Fruit fly (Drosophila melanogaster) whole organism, embryonic: Measurements from ENCODE around the gene CG33923.
A peak's percentile ranks its signal among the peaks of the same experiment; 100 is the strongest.

Source experiments
- ATbp ChIP-seq: fragments of 200-800 bp; sonication (Bioruptor generic); optimal IDR thresholded peaks from 2 replicates; lab custom pipeline; 2017; ENCODE audit warnings: missing biosample characterization, mild to moderate bottlenecking, missing genetic modification characterization, missing genetic modification reagents
- CG11456 ChIP-seq: fragments of 200-800 bp; sonication (Bioruptor generic); IDR thresholded peaks from 3 replicates; pipeline ENCODE4 v1.3.6; 2022; ENCODE audit warnings: missing biosample characterization, missing genetic modification characterization
- CG11504 ChIP-seq: fragments of 200-800 bp; sonication (Bioruptor generic); optimal IDR thresholded peaks from 3 replicates; lab custom pipeline; 2019; ENCODE audit warnings: missing biosample characterization, mild to moderate bottlenecking, missing genetic modification characterization, moderate library complexity
- CG11560 ChIP-seq: fragments of 200-800 bp; sonication (Bioruptor generic); IDR thresholded peaks from 3 replicates; pipeline ENCODE4 v1.3.6; 2022; ENCODE audit warnings: missing biosample characterization, missing genetic modification characterization
- CG12299 ChIP-seq: fragments of 200-800 bp; sonication (Bioruptor generic); optimal IDR thresholded peaks from 2 replicates; lab custom pipeline; 2018; ENCODE audit warnings: missing biosample characterization, mild to moderate bottlenecking, missing genetic modification characterization
- CG13424 ChIP-seq: fragments of 200-800 bp; sonication (Bioruptor generic); optimal IDR thresholded peaks from 2 replicates; lab custom pipeline; 2019; ENCODE audit warnings: missing biosample characterization, mild to moderate bottlenecking, missing genetic modification characterization, moderate library complexity
- CG16863 ChIP-seq: fragments of 200-800 bp; sonication (Bioruptor generic); optimal IDR thresholded peaks from 3 replicates; lab custom pipeline; 2016; ENCODE audit warnings: missing biosample characterization, missing genetic modification characterization
- CG17186 ChIP-seq: fragments of 200-800 bp; sonication (Bioruptor generic); optimal IDR thresholded peaks from 3 replicates; lab custom pipeline; 2017; ENCODE audit warnings: missing biosample characterization, missing genetic modification reagents, missing genetic modification characterization
- CG17612 ChIP-seq: fragments of 200-800 bp; sonication (Bioruptor generic); IDR thresholded peaks from 2 replicates; pipeline ENCODE4 v1.3.6; 2022; ENCODE audit warnings: missing biosample characterization, missing genetic modification characterization
- CG18599 ChIP-seq: fragments of 200-800 bp; sonication (Bioruptor generic); optimal IDR thresholded peaks from 3 replicates; lab custom pipeline; 2017; ENCODE audit warnings: missing biosample characterization, missing genetic modification characterization, mild to moderate bottlenecking, moderate library complexity, missing genetic modification reagents
- CG2120 ChIP-seq: fragments of 200-800 bp; sonication (Bioruptor generic); optimal IDR thresholded peaks from 3 replicates; lab custom pipeline; 2016; ENCODE audit warnings: missing biosample characterization, missing genetic modification characterization
- CG2678 ChIP-seq: fragments of 200-800 bp; sonication (Bioruptor generic); optimal IDR thresholded peaks from 3 replicates; lab custom pipeline; 2019; ENCODE audit warnings: missing biosample characterization, mild to moderate bottlenecking, missing genetic modification characterization, moderate library complexity
- CG32532 ChIP-seq: fragments of 200-800 bp; sonication (Bioruptor generic); IDR thresholded peaks from 2 replicates; pipeline ENCODE4 v1.3.6; 2022; ENCODE audit warnings: missing biosample characterization, missing genetic modification characterization
- CG4404 ChIP-seq: fragments of 200-800 bp; sonication (Bioruptor generic); IDR thresholded peaks from 2 replicates; pipeline ENCODE4 v1.3.6; 2022; ENCODE audit warnings: missing biosample characterization, missing genetic modification characterization
- CG6689 ChIP-seq: fragments of 200-800 bp; sonication (Bioruptor generic); IDR thresholded peaks from 2 replicates; pipeline ENCODE4 v1.3.6; 2022; ENCODE audit warnings: missing biosample characterization, missing genetic modification characterization
- CG6854 ChIP-seq: fragments of 200-800 bp; sonication (Bioruptor generic); optimal IDR thresholded peaks from 3 replicates; lab custom pipeline; 2017; ENCODE audit warnings: missing biosample characterization, mild to moderate bottlenecking, missing genetic modification characterization
- CG7357 ChIP-seq: fragments of 200-800 bp; sonication (Bioruptor generic); IDR thresholded peaks from 3 replicates; pipeline ENCODE4 v1.3.6; 2022; ENCODE audit warnings: missing biosample characterization, missing genetic modification characterization
- CG9215 ChIP-seq: fragments of 200-800 bp; sonication (Bioruptor generic); IDR thresholded peaks from 2 replicates; pipeline ENCODE4 v1.3.6; 2022; ENCODE audit warnings: missing biosample characterization, missing genetic modification characterization
- CG9932 ChIP-seq: fragments of 200-800 bp; sonication (Bioruptor generic); IDR thresholded peaks from 2 replicates; pipeline ENCODE4 v1.3.6; 2022; ENCODE audit warnings: missing biosample characterization, missing genetic modification characterization
- Dbx ChIP-seq: fragments of 200-800 bp; sonication (Bioruptor generic); IDR thresholded peaks from 3 replicates; pipeline ENCODE4 v1.3.6; 2022; ENCODE audit warnings: missing biosample characterization, missing genetic modification characterization
- HHEX ChIP-seq: fragments of 200-800 bp; sonication (Bioruptor generic); optimal IDR thresholded peaks from 3 replicates; lab custom pipeline; 2017; ENCODE audit warnings: missing biosample characterization, mild to moderate bottlenecking, missing genetic modification characterization, missing genetic modification reagents
- Hr51 ChIP-seq, 2 experiments: fragments of 200-800 bp; sonication (Bioruptor generic); optimal IDR thresholded peaks; 2 replicates in 1 of 2; 3 replicates in 1 of 2; lab custom pipeline; 2016 to 2018; ENCODE audit warnings: missing biosample characterization in 2 of 2, missing genetic modification characterization in 2 of 2, mild to moderate bottlenecking in 1 of 2, moderate library complexity in 1 of 2
- MBD-R2 ChIP-seq: fragments of 200-800 bp; sonication (Bioruptor generic); IDR thresholded peaks from 2 replicates; pipeline ENCODE4 v1.3.6; 2022; ENCODE audit warnings: missing biosample characterization, missing genetic modification characterization
- Med ChIP-seq: fragments of 200-800 bp; sonication (Bioruptor generic); peaks from one replicate; lab custom pipeline; 2016; ENCODE audit warnings: missing biosample characterization, missing genetic modification characterization, mild to moderate bottlenecking, inconsistent platforms, moderate library complexity
- Mrtf ChIP-seq: fragments of 200-800 bp; sonication (Bioruptor generic); IDR thresholded peaks from 3 replicates; pipeline ENCODE4 v1.3.6; 2022; ENCODE audit warnings: missing biosample characterization, missing genetic modification characterization
- Oli ChIP-seq: fragments of 200-800 bp; sonication (Bioruptor generic); optimal IDR thresholded peaks from 2 replicates; lab custom pipeline; 2018; ENCODE audit warnings: missing biosample characterization, mild to moderate bottlenecking, missing genetic modification characterization, moderate library complexity
- Optix ChIP-seq: fragments of 200-800 bp; sonication (Bioruptor generic); IDR thresholded peaks from 3 replicates; pipeline ENCODE4 v1.3.6; 2022; ENCODE audit warnings: missing biosample characterization, missing genetic modification characterization
- Ptx1 ChIP-seq: fragments of 200-800 bp; sonication (Bioruptor generic); IDR thresholded peaks from 2 replicates; pipeline ENCODE4 v1.3.6; 2022; ENCODE audit warnings: missing biosample characterization, missing genetic modification characterization
- Sox102F ChIP-seq: fragments of 200-800 bp; sonication (Bioruptor generic); optimal IDR thresholded peaks from 2 replicates; lab custom pipeline; 2018; ENCODE audit warnings: missing biosample characterization, mild to moderate bottlenecking, missing genetic modification characterization, moderate library complexity
- az2 ChIP-seq: fragments of 200-800 bp; sonication (Bioruptor generic); optimal IDR thresholded peaks from 3 replicates; lab custom pipeline; 2016; ENCODE audit warnings: missing biosample characterization, missing genetic modification characterization
- bab2 ChIP-seq: fragments of 200-800 bp; sonication (Bioruptor generic); optimal IDR thresholded peaks from 2 replicates; lab custom pipeline; 2016; ENCODE audit warnings: missing biosample characterization, missing genetic modification characterization
- bowl ChIP-seq: fragments of 200-800 bp; sonication (Bioruptor generic); IDR thresholded peaks from 2 replicates; pipeline ENCODE4 v1.3.6; 2022; ENCODE audit warnings: missing biosample characterization, missing genetic modification characterization
- da ChIP-seq: fragments of 200-800 bp; sonication (Bioruptor generic); optimal IDR thresholded peaks from 2 replicates; lab custom pipeline; 2016; ENCODE audit warnings: missing biosample characterization, missing genetic modification characterization
- dmrt99B ChIP-seq: fragments of 200-800 bp; sonication (Bioruptor generic); optimal IDR thresholded peaks from 2 replicates; lab custom pipeline; 2018; ENCODE audit warnings: missing biosample characterization, mild to moderate bottlenecking, missing genetic modification characterization, moderate library complexity
- dpn ChIP-seq, 2 experiments: fragments of 200-800 bp; sonication (Bioruptor generic); optimal IDR thresholded peaks; 3 replicates each; lab custom pipeline; 2016; ENCODE audit warnings: missing biosample characterization in 2 of 2, missing genetic modification characterization in 2 of 2
- jumu ChIP-seq: fragments of 200-800 bp; sonication (Bioruptor generic); optimal IDR thresholded peaks from 3 replicates; lab custom pipeline; 2016; ENCODE audit warnings: missing biosample characterization, missing genetic modification characterization
- ken ChIP-seq: fragments of 200-800 bp; sonication (Bioruptor generic); IDR thresholded peaks from 3 replicates; pipeline ENCODE4 v1.3.6; 2022; ENCODE audit warnings: missing biosample characterization, missing genetic modification characterization
- lmd ChIP-seq: fragments of 200-800 bp; sonication (Bioruptor generic); IDR thresholded peaks from 2 replicates; pipeline ENCODE4 v1.3.6; 2022; ENCODE audit warnings: missing biosample characterization, missing genetic modification characterization
- nau ChIP-seq: fragments of 200-800 bp; sonication (Bioruptor generic); optimal IDR thresholded peaks from 3 replicates; lab custom pipeline; 2017; ENCODE audit warnings: missing biosample characterization, mild to moderate bottlenecking, missing genetic modification characterization, missing genetic modification reagents
- pnt ChIP-seq: fragments of 200-800 bp; sonication (Bioruptor generic); optimal IDR thresholded peaks from 3 replicates; lab custom pipeline; 2016; ENCODE audit warnings: missing biosample characterization, missing genetic modification characterization
- prd ChIP-seq, 3 experiments: fragments of >200 bp in 2 of 3; fragments of 200-800 bp in 1 of 3; sonication (Bioruptor generic) in 1 of 3; optimal IDR thresholded peaks in 2 of 3; IDR thresholded peaks in 1 of 3; 2 replicates in 2 of 3; 3 replicates in 1 of 3; pipeline versions ENCODE4 v1.3.6 to Lab custom; 2017 to 2022; ENCODE audit warnings: missing biosample characterization in 1 of 3, missing genetic modification characterization in 1 of 3
- shn ChIP-seq: fragments of 200-800 bp; sonication (Bioruptor generic); optimal IDR thresholded peaks from 3 replicates; lab custom pipeline; 2016; ENCODE audit warnings: missing biosample characterization, missing genetic modification characterization
- sisA ChIP-seq: fragments of 200-800 bp; sonication (Bioruptor generic); IDR thresholded peaks from 2 replicates; pipeline ENCODE4 v1.3.6; 2022; ENCODE audit warnings: missing biosample characterization, missing genetic modification characterization
- stc ChIP-seq: fragments of 200-800 bp; sonication (Bioruptor generic); IDR thresholded peaks from 2 replicates; pipeline ENCODE4 v1.3.6; 2022; ENCODE audit warnings: missing biosample characterization, missing genetic modification characterization
- stwl ChIP-seq: fragments of 200-800 bp; sonication (Bioruptor generic); optimal IDR thresholded peaks from 3 replicates; lab custom pipeline; 2018; ENCODE audit warnings: missing biosample characterization, mild to moderate bottlenecking, missing genetic modification characterization, moderate library complexity
- tap ChIP-seq: fragments of 200-800 bp; optimal IDR thresholded peaks from 3 replicates; lab custom pipeline; 2019; ENCODE audit warnings: missing biosample characterization, mild to moderate bottlenecking, missing genetic modification characterization, moderate library complexity
- usp ChIP-seq: fragments of >200 bp; optimal IDR thresholded peaks from 2 replicates; lab custom pipeline; 2017; ENCODE audit warnings: missing biosample characterization, missing genetic modification characterization
- zen ChIP-seq: fragments of 200-800 bp; sonication (Bioruptor generic); optimal IDR thresholded peaks from 3 replicates; lab custom pipeline; 2018; ENCODE audit warnings: missing biosample characterization, mild to moderate bottlenecking, missing genetic modification characterization, moderate library complexity
- zfh1 ChIP-seq: fragments of 200-800 bp; sonication (Bioruptor generic); IDR thresholded peaks from 3 replicates; pipeline ENCODE4 v1.3.6; 2022; ENCODE audit warnings: missing biosample characterization, missing genetic modification characterization

The CG33923 gene

dm6 chr2L:1316422-1316821 lies 25.5 kb downstream of the CG33923 start (continued):
- TF ChIP-seq CG13424 (tag; lab: Kevin White, UChicago): peak; percentile 2
- TF ChIP-seq pnt (GFP tag; lab: Kevin White, UChicago): peak; percentile 26
- peak; percentile 54; the same call in 1 of the 2 replicates for TF ChIP-seq stc (GFP tag; lab: Robert Waterston, UW)
- no peak for TF ChIP-seq usp
- no peak for TF ChIP-seq zen
- TF ChIP-seq ATbp (GFP tag; lab: Kevin White, UChicago): peak; percentile 32
- peak; percentile 46; the same call in 1 of the 2 replicates for TF ChIP-seq CG6689 (GFP tag; lab: Robert Waterston, UW)
- TF ChIP-seq Med: peak; percentile 89
- TF ChIP-seq MBD-R2: no peak
- TF ChIP-seq sisA (GFP tag; lab: Robert Waterston, UW): peak; percentile 42; the same call in 1 of the 2 replicates
- peak; percentile 30 for TF ChIP-seq CG16863 (GFP tag; lab: Kevin White, UChicago)
- peak in 1 of 2 experiments; percentile 54 for TF ChIP-seq Hr51 (GFP tag; optimal IDR thresholded peaks at IDR 0.05; lab: Kevin White, UChicago)
- no peak for TF ChIP-seq CG17186
- peak; percentile 29 for TF ChIP-seq Oli
- no peak for TF ChIP-seq jumu (GFP tag; lab: Kevin White, UChicago)
- TF ChIP-seq nau (GFP tag; lab: Kevin White, UChicago): no peak
- TF ChIP-seq stwl (tag; lab: Kevin White, UChicago): no peak
- 0 out of 3 replicates have a peak, but pooled peaks have one; percentile 36 for TF ChIP-seq CG7357 (GFP tag; lab: Robert Waterston, UW)
- peak; percentile 6 for TF ChIP-seq shn (GFP tag; lab: Kevin White, UChicago)
- peak; percentile 12 to 26 for TF ChIP-seq dpn (GFP tag; optimal IDR thresholded peaks at IDR 0.05; lab: Kevin White, UChicago)
- peak; percentile 13 for TF ChIP-seq bab2 (GFP tag; lab: Kevin White, UChicago)

dm6 chr2L:1315283-1315682 lies 26.6 kb downstream of the CG33923 start:
- TF ChIP-seq CG11504 (tag; lab: Kevin White, UChicago) (peak; percentile 4), Dbx (GFP tag; lab: Robert Waterston, UW) (peak; percentile 46; the same call in 1 of the 3 replicates), ken (GFP tag; lab: Robert Waterston, UW) (no peak), Mrtf (GFP tag; lab: Robert Waterston, UW) (0 out of 3 replicates have a peak, but pooled peaks have one; percentile 14), Ptx1 (GFP tag; lab: Robert Waterston, UW) (0 out of 2 replicates have a peak, but pooled peaks have one; percentile 27), CG9932 (GFP tag; lab: Robert Waterston, UW) (peak; percentile 48), CG18599 (GFP tag; lab: Kevin White, UChicago) (peak; percentile 32), CG9215 (0 out of 2 replicates have a peak, but pooled peaks have one; percentile 7), CG32532 (peak; percentile 39; the same call in 1 of the 2 replicates), Med (peak; percentile 54), CG6854 (GFP tag; lab: Kevin White, UChicago) (no peak), CG2678 (peak; percentile 1), da (no peak), az2 (GFP tag; lab: Kevin White, UChicago) (no peak), CG11456 (GFP tag; lab: Robert Waterston, UW) (0 out of 3 replicates have a peak, but pooled peaks have one; percentile 5), prd (optimal IDR thresholded peaks at IDR 0.05; lab: Kevin White, UChicago) (no peak), prd (GFP tag; IDR thresholded peaks at IDR 0.05; lab: Robert Waterston, UW) (peak; percentile 63), CG12299 (no peak), sisA (GFP tag; lab: Robert Waterston, UW) (0 out of 2 replicates have a peak, but pooled peaks have one; percentile 9), HHEX (no peak), tap (tag; lab: Kevin White, UChicago) (no peak), CG2120 (GFP tag; lab: Kevin White, UChicago) (peak; percentile 3), CG17612 (GFP tag; lab: Robert Waterston, UW) (no peak), zfh1 (0 out of 3 replicates have a peak, but pooled peaks have one; percentile 14), CG11560 (tag; lab: Robert Waterston, UW) (0 out of 3 replicates have a peak, but pooled peaks have one; percentile 27), dmrt99B (tag; lab: Kevin White, UChicago) (peak; percentile 4), lmd (peak; percentile 17; the same call in 1 of the 2 replicates), Optix (GFP tag; lab: Robert Waterston, UW) (peak; percentile 10; the same call in 1 of the 3 replicates), Sox102F (GFP tag; lab: Kevin White, UChicago) (no peak), CG4404 (GFP tag; lab: Robert Waterston, UW) (peak; percentile 18; the same call in 1 of the 2 replicates), bowl (GFP tag; lab: Robert Waterston, UW) (no peak)
